Fruit fly (Drosophila melanogaster): Measurements from ENCODE around the gene SLC5A11.

SLC5A11 gene

dm6 chr2L:8204996-8205567, at the start of gene SLC5A11:
TSS of gene SLC5A11 (minus strand) at chr2L:8205132.
- no peak for TF ChIP-seq EcR (GFP tag; optimal IDR thresholded peaks at IDR 0.05)
- TF ChIP-seq pan (optimal IDR thresholded peaks at IDR 0.05), result peak; percentile 98
- no peak for TF ChIP-seq Dll (optimal IDR thresholded peaks at IDR 0.05)
- TF ChIP-seq psq (optimal IDR thresholded peaks at IDR 0.05), result no peak
- TF ChIP-seq usp (GFP tag; optimal IDR thresholded peaks at IDR 0.05), result no peak
- TF ChIP-seq CG8478 (optimal IDR thresholded peaks at IDR 0.05), result no peak

dm6 chr2L:8243903-8244302, 39.0 kb upstream of the SLC5A11 start, which contains the start of gene CG43057:
TSS of gene CG43057 (minus strand) at chr2L:8244003.
- no peak for TF ChIP-seq CG8478 (optimal IDR thresholded peaks at IDR 0.05)
- TF ChIP-seq Dll (optimal IDR thresholded peaks at IDR 0.05), result no peak
- TF ChIP-seq usp (GFP tag; optimal IDR thresholded peaks at IDR 0.05), result no peak
- TF ChIP-seq pan (optimal IDR thresholded peaks at IDR 0.05), result no peak
- TF ChIP-seq EcR (GFP tag; optimal IDR thresholded peaks at IDR 0.05), result no peak
- no peak for TF ChIP-seq psq (optimal IDR thresholded peaks at IDR 0.05)

dm6 chr2L:8242186-8242585, 37.3 kb upstream of the SLC5A11 start, which contains the start of gene CG14277:
TSS of gene CG14277 (plus strand) at chr2L:8242486.
- TF ChIP-seq Dll (optimal IDR thresholded peaks at IDR 0.05) (no peak), usp (GFP tag; optimal IDR thresholded peaks at IDR 0.05) (no peak), pan (optimal IDR thresholded peaks at IDR 0.05) (no peak), CG8478 (optimal IDR thresholded peaks at IDR 0.05) (no peak), psq (optimal IDR thresholded peaks at IDR 0.05) (no peak), EcR (GFP tag; optimal IDR thresholded peaks at IDR 0.05) (no peak)

- TF ChIP-seq EcR (GFP tag; optimal IDR thresholded peaks at IDR 0.05) (no peak), pan (optimal IDR thresholded peaks at IDR 0.05) (no peak), usp (GFP tag; optimal IDR thresholded peaks at IDR 0.05) (no peak), psq (optimal IDR thresholded peaks at IDR 0.05) (no peak), Dll (optimal IDR thresholded peaks at IDR 0.05) (no peak), CG8478 (optimal IDR thresholded peaks at IDR 0.05) (no peak)
Observed at dm6 chr2L:8241700-8242099, 36.8 kb upstream of the SLC5A11 start, which contains the start of gene Spn28F. TSS of gene Spn28F (minus strand) at chr2L:8241800.

- TF ChIP-seq usp (GFP tag; optimal IDR thresholded peaks at IDR 0.05) (no peak), pan (optimal IDR thresholded peaks at IDR 0.05) (no peak), EcR (GFP tag; optimal IDR thresholded peaks at IDR 0.05) (no peak)
Observed at dm6 chr2L:8239712-8240245, 34.8 kb upstream of the SLC5A11 start, which contains the start of gene Pvr. TSS of gene Pvr (minus strand) at chr2L:8239878.

dm6 chr2L:8239032-8239650, 34.2 kb upstream of the SLC5A11 start:
- TF ChIP-seq psq (optimal IDR thresholded peaks at IDR 0.05) (no peak), EcR (GFP tag; optimal IDR thresholded peaks at IDR 0.05) (no peak), usp (GFP tag; optimal IDR thresholded peaks at IDR 0.05) (no peak), Dll (optimal IDR thresholded peaks at IDR 0.05) (no peak), CG8478 (optimal IDR thresholded peaks at IDR 0.05) (no peak), pan (optimal IDR thresholded peaks at IDR 0.05) (no peak)

dm6 chr2L:8233571-8233970, 28.6 kb upstream of the SLC5A11 start:
- TF ChIP-seq usp (GFP tag; optimal IDR thresholded peaks at IDR 0.05) (no peak), EcR (GFP tag; optimal IDR thresholded peaks at IDR 0.05) (no peak), CG8478 (optimal IDR thresholded peaks at IDR 0.05) (no peak)

dm6 chr2L:8232389-8232788, 27.5 kb upstream of the SLC5A11 start:
- no peak for TF ChIP-seq psq (optimal IDR thresholded peaks at IDR 0.05)
- no peak for TF ChIP-seq pan (optimal IDR thresholded peaks at IDR 0.05)
- no peak for TF ChIP-seq EcR (GFP tag; optimal IDR thresholded peaks at IDR 0.05)
- TF ChIP-seq Dll (optimal IDR thresholded peaks at IDR 0.05), result no peak
- no peak for TF ChIP-seq CG8478 (optimal IDR thresholded peaks at IDR 0.05)
- no peak for TF ChIP-seq usp (GFP tag; optimal IDR thresholded peaks at IDR 0.05)

- TF ChIP-seq Dll (optimal IDR thresholded peaks at IDR 0.05) (no peak), pan (optimal IDR thresholded peaks at IDR 0.05) (no peak), psq (optimal IDR thresholded peaks at IDR 0.05) (no peak), usp (GFP tag; optimal IDR thresholded peaks at IDR 0.05) (no peak), EcR (GFP tag; optimal IDR thresholded peaks at IDR 0.05) (no peak), CG8478 (optimal IDR thresholded peaks at IDR 0.05) (no peak)
Observed at dm6 chr2L:8230255-8230654, 25.3 kb upstream of the SLC5A11 start.

dm6 chr2L:8229628-8230027, 24.7 kb upstream of the SLC5A11 start:
- TF ChIP-seq pan (optimal IDR thresholded peaks at IDR 0.05) (peak; percentile 10), Dll (optimal IDR thresholded peaks at IDR 0.05) (no peak), psq (optimal IDR thresholded peaks at IDR 0.05) (no peak)

dm6 chr2L:8229134-8229533, 24.2 kb upstream of the SLC5A11 start:
- TF ChIP-seq Dll (optimal IDR thresholded peaks at IDR 0.05), result no peak
- no peak for TF ChIP-seq usp (GFP tag; optimal IDR thresholded peaks at IDR 0.05)
- TF ChIP-seq EcR (GFP tag; optimal IDR thresholded peaks at IDR 0.05), result no peak
- no peak for TF ChIP-seq CG8478 (optimal IDR thresholded peaks at IDR 0.05)
- TF ChIP-seq pan (optimal IDR thresholded peaks at IDR 0.05), result no peak
- no peak for TF ChIP-seq psq (optimal IDR thresholded peaks at IDR 0.05)

dm6 chr2L:8220393-8220934, 15.5 kb upstream of the SLC5A11 start, which contains the start of gene Snx6:
TSS of gene Snx6 (minus strand) at chr2L:8220741.
- TF ChIP-seq pan (optimal IDR thresholded peaks at IDR 0.05) (no peak), EcR (GFP tag; optimal IDR thresholded peaks at IDR 0.05) (no peak), usp (GFP tag; optimal IDR thresholded peaks at IDR 0.05) (no peak), Dll (optimal IDR thresholded peaks at IDR 0.05) (no peak), CG8478 (optimal IDR thresholded peaks at IDR 0.05) (no peak), psq (optimal IDR thresholded peaks at IDR 0.05) (no peak)
